Worm (Caenorhabditis elegans) whole organism, dauer: Measurements from ENCODE around the gene ZK1320.11.

ENCODE experiments used
- unc-62 ChIP-seq: sonication (generic microtip); optimal IDR thresholded peaks from 2 replicates; lab custom pipeline; 2017; ENCODE audit warnings: missing biosample characterization, missing genetic modification reagents, missing genetic modification characterization

ZK1320.11 gene

DNA sequence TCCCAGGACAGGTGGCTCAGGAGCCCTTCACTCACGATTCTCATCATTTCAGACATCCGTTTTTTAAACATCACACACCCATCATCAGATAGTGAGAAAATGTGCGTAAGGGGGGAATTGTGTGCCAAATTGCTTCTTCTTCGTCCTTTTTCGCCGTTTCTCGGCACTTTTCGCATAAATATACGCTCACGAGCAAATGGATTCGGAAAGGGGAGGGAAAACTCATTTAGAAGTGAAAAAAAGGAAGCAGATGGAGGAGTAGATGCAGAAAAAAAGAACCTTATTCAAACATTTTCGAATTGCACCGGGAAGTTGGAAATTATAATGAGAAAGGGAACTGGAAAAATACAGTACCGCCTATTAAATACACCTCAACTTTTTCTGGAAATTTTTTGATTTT lies 14.6 kb downstream of the ZK1320.11 start:
- TF ChIP-seq unc-62 (GFP tag; lab: Kevin White, UChicago): no peak

ce11 chrII:9684175-9684574 lies 16.8 kb downstream of the ZK1320.11 start:
- TF ChIP-seq unc-62 (GFP tag; lab: Kevin White, UChicago): no peak

ce11 chrII:9686663-9687193 lies 19.3 kb downstream of the ZK1320.11 start, which contains the start of gene ZK1320.9:
TSS of gene ZK1320.9 (minus strand) at chrII:9686713.
- TF ChIP-seq unc-62 (GFP tag; lab: Kevin White, UChicago): no peak

DNA sequence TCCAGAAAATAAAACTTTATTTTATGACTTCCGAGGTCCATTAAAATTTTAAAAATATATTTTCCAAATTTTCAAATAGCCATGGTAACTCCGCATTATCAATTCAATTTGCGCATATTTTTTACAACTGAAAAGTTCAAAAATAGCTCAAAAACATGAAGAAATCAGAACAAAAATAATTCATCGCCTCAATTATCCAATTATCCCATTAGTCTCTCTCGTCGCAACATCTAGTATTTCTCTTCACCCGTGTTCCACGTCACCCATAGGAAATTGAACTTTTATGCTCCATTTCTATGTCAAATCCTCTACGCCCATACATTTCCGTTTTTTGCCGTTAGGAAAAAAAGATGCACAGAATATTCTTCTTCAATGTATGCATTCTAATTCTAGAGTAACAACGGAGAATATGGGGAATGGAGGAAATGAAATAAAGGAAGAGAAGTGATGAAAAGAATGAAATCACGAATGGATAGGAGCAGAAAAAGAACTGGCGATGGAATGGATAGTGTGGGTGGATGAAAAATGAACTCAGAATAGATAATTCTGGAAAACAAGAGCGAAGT lies 22.7 kb downstream of the ZK1320.11 start:
- TF ChIP-seq unc-62 (GFP tag; lab: Kevin White, UChicago): no peak

ce11 chrII:9691839-9692238 lies 24.4 kb downstream of the ZK1320.11 start, which contains the start of gene nlp-11:
TSS of gene nlp-11 (minus strand) at chrII:9691939.
- no peak for TF ChIP-seq unc-62 (GFP tag; lab: Kevin White, UChicago)

ce11 chrII:9695942-9696341 lies 28.5 kb downstream of the ZK1320.11 start:
- TF ChIP-seq unc-62 (GFP tag; lab: Kevin White, UChicago): no peak

ce11 chrII:9700363-9700762 lies 32.9 kb downstream of the ZK1320.11 start, which contains the start of the genes Y53C12A.8 and Y53C12A.7:
TSS of gene Y53C12A.8 (minus strand) at chrII:9700463.
TSS of gene Y53C12A.7 (plus strand) at chrII:9700543.
- no peak for TF ChIP-seq unc-62 (GFP tag; lab: Kevin White, UChicago)

DNA sequence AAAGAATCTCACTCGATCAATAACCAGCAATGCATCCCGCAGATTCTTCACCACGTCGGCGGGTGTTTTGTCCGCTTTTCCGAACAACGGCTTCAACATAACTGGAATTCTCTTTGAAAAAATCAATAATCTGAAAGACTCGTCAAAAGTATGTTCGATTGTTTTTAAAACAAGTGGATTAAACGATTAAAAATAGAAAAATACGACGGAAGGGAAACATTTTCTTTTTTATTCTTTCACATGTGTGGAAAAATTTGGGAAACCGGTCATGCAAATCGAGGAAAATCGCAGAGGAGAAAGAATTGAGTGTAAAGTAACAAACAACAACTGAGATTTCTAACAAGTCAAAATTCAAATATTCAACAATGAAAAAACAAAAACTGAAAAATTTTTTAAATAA lies 36.2 kb downstream of the ZK1320.11 start, which contains the start of gene mop-25.2:
Gene mop-25.2 (minus strand): TSS at position 101 of the 400 bp plus-strand sequence.
- TF ChIP-seq unc-62 (GFP tag; lab: Kevin White, UChicago): no peak

DNA sequence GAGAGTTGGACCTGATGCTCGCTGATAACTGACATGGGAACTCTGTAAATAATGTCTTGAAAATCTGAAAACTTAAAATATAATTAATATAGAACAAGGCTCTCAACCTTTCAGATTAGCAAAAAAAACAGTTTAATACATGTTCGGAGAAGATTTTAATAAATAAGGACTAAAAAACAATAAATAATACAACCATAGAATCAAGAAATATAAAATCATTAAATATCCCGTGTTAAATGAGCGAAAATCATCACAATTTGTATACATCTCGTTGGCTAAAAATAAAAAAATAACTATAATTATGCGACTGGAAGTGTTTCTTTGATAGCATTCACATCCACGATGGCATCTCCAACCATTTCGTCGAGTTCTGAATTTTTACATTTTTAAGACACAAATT lies 37.3 kb downstream of the ZK1320.11 start, which contains the start of gene Y53C12A.10:
Gene Y53C12A.10 (minus strand): TSS at position 101 of the 400 bp plus-strand sequence.
- no peak for TF ChIP-seq unc-62 (GFP tag; lab: Kevin White, UChicago)

DNA sequence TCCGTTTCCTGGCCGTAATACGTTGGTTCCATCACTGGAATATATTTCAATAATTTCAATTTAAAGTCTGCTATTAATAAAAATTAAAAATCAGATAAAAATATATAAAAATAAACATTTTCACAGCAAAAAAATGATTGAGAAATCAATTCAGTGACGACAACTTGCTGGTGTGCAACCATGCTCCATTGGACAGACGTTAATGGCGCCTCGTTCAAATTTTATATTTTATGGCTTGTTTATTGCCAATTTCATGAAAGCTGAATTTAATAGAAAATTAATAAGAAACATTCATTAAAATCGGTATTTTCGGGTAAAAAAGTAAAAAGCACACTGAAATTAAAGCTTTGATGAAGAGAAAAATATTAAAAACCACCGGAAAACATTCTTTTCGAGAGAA lies 38.8 kb downstream of the ZK1320.11 start, which contains the start of gene Y53C12A.3:
Gene Y53C12A.3 (minus strand): TSS at position 34 of the 400 bp plus-strand sequence.
- no peak for TF ChIP-seq unc-62 (GFP tag; lab: Kevin White, UChicago)

ce11 chrII:9708835-9709299 lies 41.4 kb downstream of the ZK1320.11 start, which contains the start of gene glt-5:
TSS of gene glt-5 (minus strand) at chrII:9708885.
- no peak for TF ChIP-seq unc-62 (GFP tag; lab: Kevin White, UChicago)

ce11 chrII:9713083-9713482 lies 45.7 kb downstream of the ZK1320.11 start:
- TF ChIP-seq unc-62 (GFP tag; lab: Kevin White, UChicago): no peak

DNA sequence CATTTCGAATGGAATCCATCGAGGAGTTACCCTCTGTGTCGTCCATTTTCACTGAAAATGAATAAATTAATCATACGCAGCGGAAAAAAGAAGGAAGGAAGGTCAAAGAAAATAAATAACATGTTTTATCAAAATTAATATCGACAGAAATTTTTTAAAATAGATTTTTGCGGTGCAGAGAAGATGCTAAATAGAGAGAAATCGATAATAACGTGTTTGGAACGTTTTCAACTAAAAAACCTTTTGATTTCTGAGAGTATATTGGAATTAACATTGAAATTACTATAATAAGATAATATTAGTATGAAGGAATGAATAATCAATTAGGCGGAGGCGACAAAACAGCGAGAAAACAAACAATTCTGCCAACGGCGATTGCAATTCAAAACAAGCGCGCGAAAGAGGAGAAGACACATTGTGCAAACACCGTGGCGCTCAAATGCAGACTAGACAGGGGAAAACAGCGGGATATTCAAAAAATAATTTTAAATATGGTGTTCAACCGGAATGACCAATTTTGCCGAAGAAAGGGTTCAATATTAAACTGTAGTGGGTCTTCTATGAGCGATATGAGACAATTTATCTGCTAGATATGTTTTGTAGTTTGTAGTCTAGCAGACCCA lies 49.1 kb downstream of the ZK1320.11 start, which contains the start of gene wee-1.3:
Gene wee-1.3 (minus strand): TSS at position 51 of the 623 bp plus-strand sequence.
- no peak for TF ChIP-seq unc-62 (GFP tag; lab: Kevin White, UChicago)

DNA sequence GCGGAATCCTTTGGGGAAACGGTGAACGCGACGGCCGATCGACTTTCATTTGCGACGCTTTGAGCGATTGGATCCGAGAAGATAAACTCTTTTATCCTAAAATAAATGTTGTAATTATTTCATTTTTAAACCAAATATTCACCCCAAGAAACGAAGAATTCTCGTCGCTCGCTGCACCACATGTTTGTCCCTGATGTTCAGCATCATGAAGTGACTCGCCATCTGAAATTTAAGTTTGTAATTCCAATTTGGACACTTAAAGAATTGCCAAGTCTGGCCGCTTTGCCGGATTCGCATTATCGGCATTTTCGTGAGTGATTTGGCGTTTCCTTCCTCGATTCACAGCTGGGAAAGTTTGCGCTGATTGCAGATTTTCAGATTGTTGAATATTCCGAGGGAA lies 50.5 kb downstream of the ZK1320.11 start, which contains the start of gene Y53C12A.6:
Gene Y53C12A.6 (minus strand): TSS at position 101 of the 400 bp plus-strand sequence.
- no peak for TF ChIP-seq unc-62 (GFP tag; lab: Kevin White, UChicago)
